Fruit fly (Drosophila melanogaster): Measurements from ENCODE around the gene CycD.

Gene CycD

DNA sequence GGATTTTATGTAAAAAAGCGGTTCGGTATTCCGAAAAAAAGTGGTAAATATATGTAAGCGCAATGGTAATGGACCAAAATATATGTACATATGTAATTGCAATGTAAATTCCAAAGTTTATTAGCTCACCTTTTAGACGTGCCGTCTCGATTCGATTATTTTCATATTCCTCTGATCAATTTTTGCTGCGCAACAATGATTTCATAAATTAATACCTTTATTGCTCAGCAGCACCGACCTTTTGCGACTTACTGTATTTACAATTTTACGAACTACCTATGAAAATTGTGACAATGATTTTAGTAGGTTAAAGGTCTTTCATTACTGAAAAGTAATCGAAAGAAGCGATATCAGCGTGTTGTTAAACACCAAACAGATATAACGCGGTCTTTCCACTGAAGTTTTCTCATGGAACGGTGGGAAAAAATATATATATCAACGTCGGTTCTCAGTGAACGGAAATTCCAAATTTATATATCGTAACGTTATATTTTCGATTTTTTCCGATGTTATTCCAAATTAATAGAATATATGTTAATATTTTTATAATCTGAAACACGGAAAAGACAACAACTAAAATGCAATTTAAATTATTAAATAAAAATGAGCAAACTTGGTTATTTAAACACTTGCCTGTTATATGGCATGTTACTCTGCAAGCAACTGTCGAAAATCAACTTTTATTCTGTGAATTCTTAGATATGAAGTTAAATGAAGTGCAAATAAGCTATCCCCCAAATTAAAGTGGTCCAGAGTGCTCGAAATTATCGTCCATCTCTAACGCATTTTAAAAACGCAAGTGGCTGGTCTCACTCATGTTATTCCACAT, 19.5 kb downstream of the CycD start, which contains the start of the genes MSBP and CG15916 (continued):
- TF ChIP-seq CG10209 (GFP tag; optimal IDR thresholded peaks at IDR 0.05): peak; percentile 57
- TF ChIP-seq CG3726 (GFP tag; IDR thresholded peaks at IDR 0.05): no peak
- TF ChIP-seq CrebB (tag; optimal IDR thresholded peaks at IDR 0.05): no peak
- 0 out of 2 replicates have a peak, but pooled peaks have one; percentile 8 for TF ChIP-seq Taf1 (GFP tag; IDR thresholded peaks at IDR 0.05)
- TF ChIP-seq CG12155 (GFP tag; optimal IDR thresholded peaks at IDR 0.05): peak; percentile 25
- no peak for TF ChIP-seq chif (GFP tag; optimal IDR thresholded peaks at IDR 0.05)
- TF ChIP-seq Awh (GFP tag; IDR thresholded peaks at IDR 0.05): no peak
- peak; percentile 70 for TF ChIP-seq CG10267 (tag; optimal IDR thresholded peaks at IDR 0.05)
- peak; percentile 27 for TF ChIP-seq CG10979 (tag; optimal IDR thresholded peaks at IDR 0.05)
- TF ChIP-seq ci (GFP tag; IDR thresholded peaks at IDR 0.05): no peak
- TF ChIP-seq CG15696 (tag; optimal IDR thresholded peaks at IDR 0.05): peak; percentile 12
- no peak for TF ChIP-seq HmgD (GFP tag; optimal IDR thresholded peaks at IDR 0.05)
- peak; percentile 59 for TF ChIP-seq CG17802 (tag; optimal IDR thresholded peaks at IDR 0.05)
- TF ChIP-seq Sox100B (GFP tag; optimal IDR thresholded peaks at IDR 0.05): peak; percentile 21
- no peak for TF ChIP-seq CG32532 (GFP tag; IDR thresholded peaks at IDR 0.05)
- 0 out of 2 replicates have a peak, but pooled peaks have one; percentile 18 for TF ChIP-seq vvl (GFP tag; IDR thresholded peaks at IDR 0.05)
- TF ChIP-seq CG2875 (GFP tag; optimal IDR thresholded peaks at IDR 0.05): no peak
- TF ChIP-seq CG9797 (GFP tag; optimal IDR thresholded peaks at IDR 0.05): no peak
- TF ChIP-seq CG15073 (GFP tag; optimal IDR thresholded peaks at IDR 0.05): no peak
- no peak for TF ChIP-seq Ada2b (GFP tag; IDR thresholded peaks at IDR 0.05)
- TF ChIP-seq ind (GFP tag; optimal IDR thresholded peaks at IDR 0.05): peak; percentile 38
- no peak for TF ChIP-seq Asciz (GFP tag; optimal IDR thresholded peaks at IDR 0.05)
- TF ChIP-seq CG16813 (GFP tag; IDR thresholded peaks at IDR 0.05; ENCODE audit: partially characterized antibody): no peak
- peak; percentile 74; the same call in 1 of the 3 replicates for TF ChIP-seq CG17361 (GFP tag; IDR thresholded peaks at IDR 0.05)
- TF ChIP-seq CG11723 (GFP tag; optimal IDR thresholded peaks at IDR 0.05): peak; percentile 61
- TF ChIP-seq ATbp (GFP tag; optimal IDR thresholded peaks at IDR 0.05): no peak
- no peak for TF ChIP-seq caup (GFP tag; optimal IDR thresholded peaks at IDR 0.05; ENCODE audit: severe bottlenecking)
- TF ChIP-seq CG7963 (GFP tag; IDR thresholded peaks at IDR 0.05; ENCODE audit: partially characterized antibody): no peak
- no peak for TF ChIP-seq CG6813 (GFP tag; optimal IDR thresholded peaks at IDR 0.05)
- TF ChIP-seq CG1233 (GFP tag; optimal IDR thresholded peaks at IDR 0.05): peak; percentile 31
- no peak for TF ChIP-seq CG3407 (GFP tag; optimal IDR thresholded peaks at IDR 0.05)
- TF ChIP-seq CG33213 (GFP tag; optimal IDR thresholded peaks at IDR 0.05): no peak
- 0 out of 3 replicates have a peak, but pooled peaks have one; percentile 14 for TF ChIP-seq CG34422 (GFP tag; IDR thresholded peaks at IDR 0.05)
- peak; percentile 55 for TF ChIP-seq CG9437 (GFP tag; optimal IDR thresholded peaks at IDR 0.05)
- peak; percentile 27; the same call in 1 of the 2 replicates for TF ChIP-seq Ptx1 (GFP tag; IDR thresholded peaks at IDR 0.05)
- TF ChIP-seq CG7372 (GFP tag; IDR thresholded peaks at IDR 0.05): peak; percentile 20; the same call in 1 of the 2 replicates
- TF ChIP-seq Poxn (GFP tag; IDR thresholded peaks at IDR 0.05): no peak
- TF ChIP-seq sug (tag; optimal IDR thresholded peaks at IDR 0.05): peak; percentile 20
- no peak for TF ChIP-seq luna (GFP tag; optimal IDR thresholded peaks at IDR 0.05)
- peak; percentile 41 for TF ChIP-seq CG2712 (tag; optimal IDR thresholded peaks at IDR 0.05)
- peak; percentile 13 for TF ChIP-seq CG1602 (GFP tag; optimal IDR thresholded peaks at IDR 0.05)
- no peak for TF ChIP-seq CG13296 (GFP tag; optimal IDR thresholded peaks at IDR 0.05)
- no peak for TF ChIP-seq CHES-1-like (GFP tag; optimal IDR thresholded peaks at IDR 0.05)
- peak; percentile 92 for TF ChIP-seq CG7357 (GFP tag; IDR thresholded peaks at IDR 0.05)
- no peak for TF ChIP-seq CG4730 (GFP tag; IDR thresholded peaks at IDR 0.05)
- TF ChIP-seq peb (GFP tag; IDR thresholded peaks at IDR 0.05): no peak
- no peak for TF ChIP-seq bab2 (GFP tag; optimal IDR thresholded peaks at IDR 0.05)
- TF ChIP-seq tin (GFP tag; optimal IDR thresholded peaks at IDR 0.05): peak; percentile 22
- no peak for TF ChIP-seq Jarid2 (GFP tag; optimal IDR thresholded peaks at IDR 0.05)

Measured in whole organism, embryonic.